Fruit fly (Drosophila melanogaster) whole organism, embryonic: ENCODE measurements around the gene CG3815.

Source experiments
- Abd-B ChIP-seq: fragments of 200-800 bp; sonication (Bioruptor generic); optimal IDR thresholded peaks from 2 replicates; lab custom pipeline; 2018; ENCODE audit warnings: missing biosample characterization, mild to moderate bottlenecking, missing genetic modification characterization, moderate library complexity
- Asciz ChIP-seq: fragments of 200-800 bp; sonication (Bioruptor generic); optimal IDR thresholded peaks from 2 replicates; lab custom pipeline; 2017; ENCODE audit warnings: missing biosample characterization, mild to moderate bottlenecking, missing genetic modification characterization, missing genetic modification reagents
- B-H2 ChIP-seq: fragments of 200-800 bp; sonication (Bioruptor generic); optimal IDR thresholded peaks from 2 replicates; lab custom pipeline; 2018; ENCODE audit warnings: missing biosample characterization, mild to moderate bottlenecking, missing genetic modification characterization
- CG10321 ChIP-seq: fragments of 200-800 bp; sonication (Bioruptor generic); IDR thresholded peaks from 2 replicates; pipeline ENCODE4 v1.3.6; 2022; ENCODE audit warnings: missing biosample characterization, missing genetic modification characterization
- CG11085 ChIP-seq: fragments of 200-800 bp; sonication (Bioruptor generic); IDR thresholded peaks from 2 replicates; pipeline ENCODE4 v1.3.6; 2022; ENCODE audit warnings: missing biosample characterization, missing genetic modification characterization
- CG12391 ChIP-seq: fragments of 200-800 bp; sonication (Bioruptor generic); optimal IDR thresholded peaks from 3 replicates; lab custom pipeline; 2018; ENCODE audit warnings: missing biosample characterization, mild to moderate bottlenecking, missing genetic modification characterization, moderate library complexity
- CG15696 ChIP-seq: fragments of 200-800 bp; sonication (Bioruptor generic); optimal IDR thresholded peaks from 2 replicates; lab custom pipeline; 2019; ENCODE audit warnings: missing biosample characterization, mild to moderate bottlenecking, missing genetic modification characterization, moderate library complexity
- CG1647 ChIP-seq: fragments of 200-800 bp; sonication (Bioruptor generic); optimal IDR thresholded peaks from 3 replicates; lab custom pipeline; 2016; ENCODE audit warnings: missing biosample characterization, missing genetic modification characterization
- CG17361 ChIP-seq: fragments of 200-800 bp; sonication (Bioruptor generic); IDR thresholded peaks from 3 replicates; pipeline ENCODE4 v1.3.6; 2022; ENCODE audit warnings: missing biosample characterization, missing genetic modification characterization
- CG17912 ChIP-seq: fragments of 200-800 bp; sonication (Bioruptor generic); optimal IDR thresholded peaks from 2 replicates; lab custom pipeline; 2018; ENCODE audit warnings: missing biosample characterization, mild to moderate bottlenecking, missing genetic modification characterization
- CG4282 ChIP-seq: fragments of 200-800 bp; sonication (Bioruptor generic); optimal IDR thresholded peaks from 2 replicates; lab custom pipeline; 2016; ENCODE audit warnings: missing biosample characterization, missing genetic modification characterization
- CG6813 ChIP-seq: fragments of 200-800 bp; sonication (Bioruptor generic); optimal IDR thresholded peaks from 2 replicates; lab custom pipeline; 2017; ENCODE audit warnings: missing biosample characterization, missing genetic modification characterization, mild to moderate bottlenecking, moderate library complexity, missing genetic modification reagents
- CG7745 ChIP-seq: fragments of 200-800 bp; sonication (Bioruptor generic); optimal IDR thresholded peaks from 2 replicates; lab custom pipeline; 2018; ENCODE audit warnings: missing biosample characterization, mild to moderate bottlenecking, missing genetic modification characterization, moderate library complexity
- CG8089 ChIP-seq: fragments of 200-800 bp; sonication (Bioruptor generic); optimal IDR thresholded peaks from 3 replicates; lab custom pipeline; 2016; ENCODE audit warnings: missing biosample characterization, missing genetic modification characterization
- CG9437 ChIP-seq: fragments of 200-800 bp; sonication (Bioruptor generic); optimal IDR thresholded peaks from 2 replicates; lab custom pipeline; 2018; ENCODE audit warnings: missing biosample characterization, mild to moderate bottlenecking, missing genetic modification characterization
- CG9609 ChIP-seq: fragments of 200-800 bp; sonication (Bioruptor generic); optimal IDR thresholded peaks from 3 replicates; lab custom pipeline; 2016; ENCODE audit warnings: missing biosample characterization, missing genetic modification characterization
- CG9797 ChIP-seq: fragments of 200-800 bp; sonication (Bioruptor generic); optimal IDR thresholded peaks from 3 replicates; lab custom pipeline; 2018; ENCODE audit warnings: missing biosample characterization, mild to moderate bottlenecking, missing genetic modification characterization
- D19B ChIP-seq: fragments of 200-800 bp; sonication (Bioruptor generic); optimal IDR thresholded peaks from 2 replicates; lab custom pipeline; 2017; ENCODE audit warnings: missing biosample characterization, mild to moderate bottlenecking, missing genetic modification characterization
- Deaf1 ChIP-seq: fragments of 200-800 bp; optimal IDR thresholded peaks from 3 replicates; lab custom pipeline; 2019; ENCODE audit warnings: missing biosample characterization, mild to moderate bottlenecking, missing genetic modification characterization, moderate library complexity
- Eip74EF ChIP-seq, 2 experiments: fragments of 200-800 bp in 1 of 2; fragments of >200 bp in 1 of 2; sonication (Bioruptor generic) in 1 of 2; optimal IDR thresholded peaks; 2 replicates each; lab custom pipeline; 2017 to 2019; ENCODE audit warnings: missing biosample characterization in 2 of 2, missing genetic modification characterization in 2 of 2, mild to moderate bottlenecking in 1 of 2, moderate library complexity in 1 of 2
- H2.0 ChIP-seq: fragments of 200-800 bp; sonication (Bioruptor generic); IDR thresholded peaks from 2 replicates; pipeline ENCODE4 v1.3.6; 2022; ENCODE audit warnings: missing biosample characterization, missing genetic modification characterization
- Hey ChIP-seq: fragments of 200-800 bp; sonication (Bioruptor generic); optimal IDR thresholded peaks from 3 replicates; lab custom pipeline; 2018; ENCODE audit warnings: missing biosample characterization, mild to moderate bottlenecking, missing genetic modification characterization
- Hmx ChIP-seq: fragments of 200-800 bp; sonication (Bioruptor generic); optimal IDR thresholded peaks from 2 replicates; lab custom pipeline; 2016; ENCODE audit warnings: missing biosample characterization, missing genetic modification characterization
- Lpt ChIP-seq: fragments of >200 bp; optimal IDR thresholded peaks from 2 replicates; lab custom pipeline; 2018; ENCODE audit warnings: missing biosample characterization, missing genetic modification characterization
- abd-A ChIP-seq: fragments of 200-800 bp; sonication (Bioruptor generic); optimal IDR thresholded peaks from 3 replicates; lab custom pipeline; 2019; ENCODE audit warnings: missing biosample characterization, mild to moderate bottlenecking, missing genetic modification characterization, moderate library complexity
- aop ChIP-seq: fragments of 200-800 bp; sonication (Bioruptor generic); IDR thresholded peaks from 2 replicates; pipeline ENCODE4 v1.3.6; 2022; ENCODE audit warnings: missing biosample characterization, missing genetic modification characterization
- ap ChIP-seq: fragments of 200-800 bp; sonication (Bioruptor generic); IDR thresholded peaks from 2 replicates; pipeline ENCODE4 v1.3.6; 2022; ENCODE audit warnings: missing biosample characterization, missing genetic modification characterization
- bab2 ChIP-seq: fragments of 200-800 bp; sonication (Bioruptor generic); optimal IDR thresholded peaks from 2 replicates; lab custom pipeline; 2016; ENCODE audit warnings: missing biosample characterization, missing genetic modification characterization
- bsh ChIP-seq, 2 experiments: fragments of 200-800 bp; sonication (Bioruptor generic); optimal IDR thresholded peaks; 2 replicates each; lab custom pipeline; 2017 to 2018; ENCODE audit warnings: mild to moderate bottlenecking in 2 of 2, missing biosample characterization in 2 of 2, missing genetic modification characterization in 2 of 2, moderate library complexity in 1 of 2
- dysf ChIP-seq: fragments of 200-800 bp; sonication (Bioruptor generic); IDR thresholded peaks from 3 replicates; pipeline ENCODE4 v1.3.6; 2022; ENCODE audit warnings: missing biosample characterization, missing genetic modification characterization
- exex ChIP-seq: fragments of 200-800 bp; sonication (Bioruptor generic); optimal IDR thresholded peaks from 4 replicates; lab custom pipeline; 2018; ENCODE audit warnings: missing biosample characterization, mild to moderate bottlenecking, missing genetic modification characterization, moderate library complexity
- ftz-f1 ChIP-seq: fragments of 200-800 bp; sonication (Bioruptor generic); optimal IDR thresholded peaks from 2 replicates; lab custom pipeline; 2016; ENCODE audit warnings: missing biosample characterization, missing genetic modification characterization
- gfzf ChIP-seq: fragments of 200-800 bp; sonication (Bioruptor generic); optimal IDR thresholded peaks from 2 replicates; lab custom pipeline; 2016; ENCODE audit warnings: missing biosample characterization, mild to moderate bottlenecking, missing genetic modification characterization, moderate library complexity
- gsb-n ChIP-seq: fragments of 200-800 bp; sonication (Bioruptor generic); optimal IDR thresholded peaks from 3 replicates; lab custom pipeline; 2018; ENCODE audit warnings: missing biosample characterization, mild to moderate bottlenecking, missing genetic modification characterization
- gt ChIP-seq: fragments of 200-800 bp; sonication (Bioruptor generic); IDR thresholded peaks from 2 replicates; pipeline ENCODE4 v1.3.6; 2022; ENCODE audit warnings: missing biosample characterization, missing genetic modification characterization
- ham ChIP-seq: fragments of 200-800 bp; sonication (Bioruptor generic); IDR thresholded peaks from 2 replicates; pipeline ENCODE4 v1.3.6; 2022; ENCODE audit warnings: missing biosample characterization, missing genetic modification characterization
- hb ChIP-seq: fragments of 200-800 bp; sonication (Bioruptor generic); IDR thresholded peaks from 3 replicates; pipeline ENCODE4 v1.3.6; 2022; ENCODE audit warnings: missing biosample characterization, missing genetic modification characterization; ENCODE audit not compliant: partially characterized antibody
- kay ChIP-seq: fragments of 200-800 bp; sonication (Bioruptor generic); optimal IDR thresholded peaks from 2 replicates; lab custom pipeline; 2016; ENCODE audit warnings: missing biosample characterization, missing genetic modification characterization
- onecut ChIP-seq: fragments of 200-800 bp; sonication (Bioruptor generic); IDR thresholded peaks from 2 replicates; pipeline ENCODE4 v1.3.6; 2022; ENCODE audit warnings: missing biosample characterization, missing genetic modification characterization
- p53 ChIP-seq: fragments of 200-800 bp; sonication (Bioruptor generic); optimal IDR thresholded peaks from 2 replicates; lab custom pipeline; 2016; ENCODE audit warnings: missing biosample characterization, missing genetic modification characterization
- pnt ChIP-seq: fragments of 200-800 bp; sonication (Bioruptor generic); optimal IDR thresholded peaks from 3 replicates; lab custom pipeline; 2016; ENCODE audit warnings: missing biosample characterization, missing genetic modification characterization
- psq ChIP-seq: fragments of 200-800 bp; sonication (Bioruptor generic); optimal IDR thresholded peaks from 2 replicates; lab custom pipeline; 2017; ENCODE audit warnings: missing biosample characterization, missing genetic modification characterization
- sc ChIP-seq, 3 experiments: fragments of >200 bp in 2 of 3; fragments of 200-800 bp in 1 of 3; sonication (Bioruptor generic) in 1 of 3; optimal IDR thresholded peaks; 2 replicates in 2 of 3; 3 replicates in 1 of 3; lab custom pipeline; 2017; ENCODE audit warnings: mild to moderate bottlenecking in 1 of 3, missing biosample characterization in 1 of 3, missing genetic modification characterization in 1 of 3, missing genetic modification reagents in 1 of 3
- schlank ChIP-seq: fragments of 200-800 bp; sonication (Bioruptor generic); optimal IDR thresholded peaks from 2 replicates; lab custom pipeline; 2018; ENCODE audit warnings: missing biosample characterization, mild to moderate bottlenecking, missing genetic modification characterization
- sens ChIP-seq: fragments of 200-800 bp; sonication (Bioruptor generic); peaks from one replicate; lab custom pipeline; 2016; ENCODE audit warnings: missing biosample characterization, missing genetic modification characterization
- sima ChIP-seq: fragments of 200-800 bp; sonication (Bioruptor generic); optimal IDR thresholded peaks from 2 replicates; lab custom pipeline; 2016; ENCODE audit warnings: missing biosample characterization, missing genetic modification characterization
- sob ChIP-seq: fragments of 200-800 bp; sonication (Bioruptor generic); IDR thresholded peaks from 2 replicates; pipeline ENCODE4 v1.3.6; 2022; ENCODE audit warnings: missing biosample characterization, missing genetic modification characterization
- stwl ChIP-seq: fragments of 200-800 bp; sonication (Bioruptor generic); optimal IDR thresholded peaks from 3 replicates; lab custom pipeline; 2018; ENCODE audit warnings: missing biosample characterization, mild to moderate bottlenecking, missing genetic modification characterization, moderate library complexity
- tio ChIP-seq: fragments of 200-800 bp; sonication (Bioruptor generic); optimal IDR thresholded peaks from 2 replicates; lab custom pipeline; 2017; ENCODE audit warnings: missing biosample characterization, missing genetic modification characterization, inconsistent platforms
- unc-4 ChIP-seq: fragments of 200-800 bp; sonication (Bioruptor generic); IDR thresholded peaks from 2 replicates; pipeline ENCODE4 v1.3.6; 2022; ENCODE audit warnings: missing biosample characterization, missing genetic modification characterization; ENCODE audit not compliant: partially characterized antibody
- zf30C ChIP-seq: fragments of 200-800 bp; sonication (Bioruptor generic); optimal IDR thresholded peaks from 3 replicates; lab custom pipeline; 2018; ENCODE audit warnings: missing biosample characterization, mild to moderate bottlenecking, missing genetic modification characterization

The CG3815 gene

dm6 chrX:6255414-6255915, 39.7 kb upstream of the CG3815 start, which contains the start of the genes Rbcn-3A and Spx (continued):
- TF ChIP-seq Eip74EF (GFP tag; optimal IDR thresholded peaks at IDR 0.05; lab: Kevin White, UChicago) = no peak
- no peak for TF ChIP-seq abd-A (tag; lab: Kevin White, UChicago)
- TF ChIP-seq aop (GFP tag; lab: Robert Waterston, UW) = no peak
- TF ChIP-seq zf30C (GFP tag; lab: Kevin White, UChicago) = no peak
- TF ChIP-seq gt (GFP tag; lab: Robert Waterston, UW) = no peak
- TF ChIP-seq Lpt (GFP tag; lab: Kevin White, UChicago) = no peak
- no peak for TF ChIP-seq CG11085 (GFP tag; lab: Robert Waterston, UW)
- TF ChIP-seq psq (GFP tag; lab: Kevin White, UChicago) = no peak
- no peak for TF ChIP-seq CG9437 (GFP tag; lab: Kevin White, UChicago)
- peak; percentile 62; the same call in 2 of the 3 replicates for TF ChIP-seq CG17361
- TF ChIP-seq Asciz (GFP tag; lab: Kevin White, UChicago) = no peak
- no peak for TF ChIP-seq schlank (tag; lab: Kevin White, UChicago)
- no peak for TF ChIP-seq CG6813
- no peak for TF ChIP-seq Hey (tag; lab: Kevin White, UChicago)
- no peak for TF ChIP-seq CG10321 (GFP tag; lab: Robert Waterston, UW)
- TF ChIP-seq dysf (GFP tag; lab: Robert Waterston, UW) = no peak
- no peak for TF ChIP-seq Hmx (GFP tag; lab: Kevin White, UChicago)
- no peak for TF ChIP-seq D19B (GFP tag; lab: Kevin White, UChicago)
- no peak for TF ChIP-seq onecut (GFP tag; lab: Robert Waterston, UW)
- peak; percentile 16 for TF ChIP-seq gfzf (GFP tag; lab: Kevin White, UChicago)
- no peak for TF ChIP-seq CG7745
- peak; percentile 28; the same call in 1 of the 2 replicates for TF ChIP-seq sob
- TF ChIP-seq hb (GFP tag; lab: Robert Waterston, UW) = peak; percentile 85; the same call in 1 of the 3 replicates
- no peak for TF ChIP-seq CG4282 (GFP tag; lab: Kevin White, UChicago)
- TF ChIP-seq ftz-f1 (GFP tag; lab: Kevin White, UChicago) = no peak
- TF ChIP-seq CG17912 (GFP tag; lab: Kevin White, UChicago) = no peak
- TF ChIP-seq stwl (tag; lab: Kevin White, UChicago) = peak; percentile 51
- TF ChIP-seq bab2 (GFP tag; lab: Kevin White, UChicago) = no peak
- TF ChIP-seq CG9797 (GFP tag; lab: Kevin White, UChicago) = peak; percentile 43
- TF ChIP-seq CG1647 (GFP tag; lab: Kevin White, UChicago) = no peak
- no peak for TF ChIP-seq exex (tag; lab: Kevin White, UChicago)
- no peak for TF ChIP-seq p53
- TF ChIP-seq kay (GFP tag; lab: Kevin White, UChicago) = no peak
- no peak for TF ChIP-seq gsb-n (tag; lab: Kevin White, UChicago)
- no peak for TF ChIP-seq sima
- TF ChIP-seq H2.0 (GFP tag; lab: Robert Waterston, UW) = no peak; the same call in 1 of the 2 replicates
- peak; percentile 6 for TF ChIP-seq B-H2 (GFP tag; lab: Kevin White, UChicago)
- peak; percentile 93 for TF ChIP-seq unc-4 (GFP tag; lab: Robert Waterston, UW)
- peak; percentile 40 for TF ChIP-seq Abd-B (GFP tag; lab: Kevin White, UChicago)
- TF ChIP-seq CG15696 = no peak
- TF ChIP-seq bsh (GFP tag; optimal IDR thresholded peaks at IDR 0.05; lab: Kevin White, UChicago) = no peak
- TF ChIP-seq pnt (GFP tag; lab: Kevin White, UChicago) = no peak
- no peak for TF ChIP-seq tio
- TF ChIP-seq Deaf1 (tag; lab: Kevin White, UChicago) = no peak
- TF ChIP-seq ap (GFP tag; lab: Robert Waterston, UW) = no peak
- no peak for TF ChIP-seq sc (optimal IDR thresholded peaks at IDR 0.05; lab: Kevin White, UChicago)
- no peak for TF ChIP-seq sc (GFP tag; optimal IDR thresholded peaks at IDR 0.05; lab: Kevin White, UChicago)
- no peak for TF ChIP-seq CG8089 (GFP tag; lab: Kevin White, UChicago)
- peak; percentile 57 for TF ChIP-seq sens (GFP tag; lab: Kevin White, UChicago)
- no peak for TF ChIP-seq ham (GFP tag; lab: Robert Waterston, UW)
- peak; percentile 68 for TF ChIP-seq CG12391 (tag; lab: Kevin White, UChicago)
- TF ChIP-seq CG9609 (GFP tag; lab: Kevin White, UChicago) = no peak
